Worm (Caenorhabditis elegans) whole organism, mixed stage, embryonic: ENCODE results near the gene lron-2.

ENCODE experiments used
- ceh-39 ChIP-seq: fragments of 150-350 bp; optimal IDR thresholded peaks from 2 replicates; lab custom pipeline; 2014; ENCODE audit warnings: missing biosample characterization, missing genetic modification characterization
- ces-1 ChIP-seq: fragments of 150-350 bp; optimal IDR thresholded peaks from 2 replicates; lab custom pipeline; 2014; ENCODE audit warnings: missing biosample characterization, missing genetic modification reagents, missing genetic modification characterization
- lin-13 ChIP-seq: fragments of 150-350 bp; optimal IDR thresholded peaks from 2 replicates; lab custom pipeline; 2014; ENCODE audit warnings: missing biosample characterization, missing genetic modification characterization
- mep-1 ChIP-seq: fragments of 150-350 bp; optimal IDR thresholded peaks from 2 replicates; lab custom pipeline; 2017; ENCODE audit warnings: missing biosample characterization, missing genetic modification reagents, missing genetic modification characterization, inconsistent platforms
- nhr-28 ChIP-seq: fragments of 150-350 bp; optimal IDR thresholded peaks from 2 replicates; lab custom pipeline; 2014; ENCODE audit warnings: missing biosample characterization, missing genetic modification characterization
- nhr-76 ChIP-seq: sonication (generic microtip); optimal IDR thresholded peaks from 2 replicates; lab custom pipeline; 2017; ENCODE audit warnings: missing biosample characterization, missing genetic modification characterization
- unc-39 ChIP-seq: fragments of 150-350 bp; optimal IDR thresholded peaks from 2 replicates; lab custom pipeline; 2014; ENCODE audit warnings: missing biosample characterization, missing genetic modification characterization

- no peak for TF ChIP-seq mep-1 (tag; lab: Kevin White, UChicago)
- no peak for TF ChIP-seq nhr-28 (tag; lab: Kevin White, UChicago)
- no peak for TF ChIP-seq unc-39
- no peak for TF ChIP-seq ceh-39 (tag; lab: Kevin White, UChicago)
- TF ChIP-seq nhr-76 (tag; lab: Kevin White, UChicago) = no peak
- TF ChIP-seq ces-1 (GFP tag; lab: Kevin White, UChicago) = no peak
- TF ChIP-seq lin-13 = no peak
Measured at ce11 chrV:9303026-9303425, 15.7 kb upstream of the lron-2 start, which contains the start of gene nhr-39.
